Worm (Caenorhabditis elegans) whole organism, early embryonic: ENCODE measurements around the gene C37H5.5.

Experiments used
- B0310.2 ChIP-seq: sonication (generic microtip); optimal IDR thresholded peaks from 2 replicates; lab custom pipeline; 2016; ENCODE audit warnings: mild to moderate bottlenecking, missing genetic modification characterization, missing compliant biosample characterization
- ceh-13 ChIP-seq: fragments of 200-800 bp; sonication (Bioruptor generic); optimal IDR thresholded peaks from 2 replicates; lab custom pipeline; 2018; ENCODE audit warnings: mild to moderate bottlenecking, missing genetic modification characterization, missing compliant biosample characterization
- ceh-36 ChIP-seq: sonication (generic microtip); optimal IDR thresholded peaks from 2 replicates; lab custom pipeline; 2016; ENCODE audit warnings: missing genetic modification characterization, inconsistent platforms, missing compliant biosample characterization
- ets-7 ChIP-seq: sonication (generic microtip); optimal IDR thresholded peaks from 2 replicates; lab custom pipeline; 2016; ENCODE audit warnings: missing genotype, missing genetic modification characterization, missing compliant biosample characterization
- pes-1 ChIP-seq: fragments of 200-800 bp; sonication (Bioruptor generic); IDR thresholded peaks from 2 replicates; pipeline ENCODE4 v1.3.6; 2022; ENCODE audit warnings: missing genetic modification reagents, missing genetic modification characterization, missing compliant biosample characterization
- tbx-11 ChIP-seq: fragments of 200-800 bp; sonication (Bioruptor generic); IDR thresholded peaks from 2 replicates; pipeline ENCODE4 v1.3.6; 2022; ENCODE audit warnings: missing genetic modification characterization, missing compliant biosample characterization

DNA sequence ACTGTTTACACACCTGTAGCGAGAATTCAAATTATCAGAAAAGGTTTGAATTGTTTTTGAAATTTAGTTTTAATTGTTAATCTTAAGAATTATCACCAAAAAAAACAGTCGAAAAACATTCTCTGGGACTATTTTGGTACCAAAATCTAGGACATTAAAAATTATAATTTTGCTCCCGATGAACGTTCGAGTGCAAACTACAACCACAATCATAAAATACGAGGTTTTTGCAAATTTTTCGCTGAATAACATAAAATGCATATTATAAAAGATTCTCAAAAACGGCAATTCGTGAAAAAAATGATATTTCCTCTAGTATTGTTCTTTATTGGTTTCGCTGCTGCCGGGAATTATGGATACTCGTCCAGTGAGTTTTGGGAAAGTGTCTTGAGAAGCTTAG is 36.8 kb upstream of the C37H5.5 start, which contains the start of gene R02F11.12:
- TF ChIP-seq ceh-36 (tag; lab: Kevin White, UChicago) = no peak
- no peak for TF ChIP-seq pes-1 (GFP tag; lab: Robert Waterston, UW)
- no peak for TF ChIP-seq tbx-11 (GFP tag; lab: Robert Waterston, UW)
- TF ChIP-seq B0310.2 (tag; lab: Kevin White, UChicago) = no peak
- no peak for TF ChIP-seq ceh-13 (GFP tag; lab: Kevin White, UChicago)
- no peak for TF ChIP-seq ets-7 (tag; lab: Kevin White, UChicago)
